Worm (Caenorhabditis elegans) whole organism, late embryonic: ENCODE measurements around the gene aex-3.

Experiments
- C08G9.2 ChIP-seq: sonication (generic microtip); optimal IDR thresholded peaks from 2 replicates; lab custom pipeline; 2016; ENCODE audit warnings: mild to moderate bottlenecking, missing genetic modification characterization, moderate library complexity, missing compliant biosample characterization
- K02D7.2 ChIP-seq: sonication (generic microtip); optimal IDR thresholded peaks from 2 replicates; lab custom pipeline; 2017; ENCODE audit warnings: mild to moderate bottlenecking, missing genetic modification characterization, missing compliant biosample characterization
- K09A11.1 ChIP-seq: sonication (generic microtip); optimal IDR thresholded peaks from 2 replicates; lab custom pipeline; 2017; ENCODE audit warnings: antibody characterized with exemption, mild to moderate bottlenecking, missing genetic modification characterization, missing compliant biosample characterization; ENCODE audit not compliant: insufficient read depth
- Y22D7AL.16 ChIP-seq: sonication (generic microtip); optimal IDR thresholded peaks from 2 replicates; lab custom pipeline; 2016; ENCODE audit warnings: missing genetic modification characterization, missing compliant biosample characterization
- ama-1 ChIP-seq: fragments of 150-350 bp; optimal IDR thresholded peaks from 2 replicates; lab custom pipeline; 2014
- ceh-14 ChIP-seq: sonication (generic microtip); optimal IDR thresholded peaks from 2 replicates; lab custom pipeline; 2016; ENCODE audit warnings: missing genotype, missing genetic modification characterization, missing compliant biosample characterization
- ceh-18 ChIP-seq: sonication (generic microtip); optimal IDR thresholded peaks from 2 replicates; lab custom pipeline; 2016; ENCODE audit warnings: missing genetic modification characterization, missing compliant biosample characterization
- ceh-19 ChIP-seq: fragments of 200-800 bp; sonication (Bioruptor generic); optimal IDR thresholded peaks from 2 replicates; lab custom pipeline; 2018; ENCODE audit warnings: mild to moderate bottlenecking, missing genetic modification characterization, missing compliant biosample characterization
- ceh-2 ChIP-seq: sonication (generic microtip); optimal IDR thresholded peaks from 2 replicates; lab custom pipeline; 2016; ENCODE audit warnings: missing genotype, missing genetic modification characterization, missing compliant biosample characterization
- ceh-34 ChIP-seq: sonication (generic microtip); optimal IDR thresholded peaks from 2 replicates; lab custom pipeline; 2016; ENCODE audit warnings: mild to moderate bottlenecking, missing genetic modification characterization, missing compliant biosample characterization
- ceh-45 ChIP-seq: fragments of 200-800 bp; sonication (Bioruptor generic); IDR thresholded peaks from 2 replicates; pipeline ENCODE4 v1.3.6; 2022; ENCODE audit warnings: missing genetic modification reagents, missing genetic modification characterization, missing compliant biosample characterization
- ceh-9 ChIP-seq: sonication (generic microtip); optimal IDR thresholded peaks from 2 replicates; lab custom pipeline; 2016; ENCODE audit warnings: mild to moderate bottlenecking, missing genetic modification characterization, inconsistent platforms, missing compliant biosample characterization
- che-1 ChIP-seq: sonication (generic microtip); optimal IDR thresholded peaks from 2 replicates; lab custom pipeline; 2016; ENCODE audit warnings: mild to moderate bottlenecking, missing genetic modification characterization, missing compliant biosample characterization
- dmd-4 ChIP-seq: sonication (generic microtip); optimal IDR thresholded peaks from 2 replicates; lab custom pipeline; 2016; ENCODE audit warnings: borderline replicate concordance, missing genetic modification characterization, missing compliant biosample characterization
- elt-2 ChIP-seq: sonication (generic microtip); optimal IDR thresholded peaks from 2 replicates; lab custom pipeline; 2016; ENCODE audit warnings: missing genetic modification reagents, missing genetic modification characterization, missing compliant biosample characterization
- ets-4 ChIP-seq: sonication (generic microtip); optimal IDR thresholded peaks from 2 replicates; lab custom pipeline; 2016; ENCODE audit warnings: missing genetic modification characterization, missing compliant biosample characterization
- fax-1 ChIP-seq: sonication (generic microtip); optimal IDR thresholded peaks from 2 replicates; lab custom pipeline; 2016; ENCODE audit warnings: missing genotype, missing genetic modification characterization, missing compliant biosample characterization
- fkh-10 ChIP-seq: fragments of 150-350 bp; optimal IDR thresholded peaks from 2 replicates; lab custom pipeline; 2014; ENCODE audit warnings: missing biosample characterization, missing genetic modification reagents, missing genetic modification characterization
- fkh-6 ChIP-seq: sonication (generic microtip); optimal IDR thresholded peaks from 2 replicates; lab custom pipeline; 2016; ENCODE audit warnings: missing genetic modification characterization, missing compliant biosample characterization
- hlh-15 ChIP-seq: sonication (generic microtip); optimal IDR thresholded peaks from 2 replicates; lab custom pipeline; 2016; ENCODE audit warnings: missing genetic modification characterization, missing compliant biosample characterization
- hlh-30 ChIP-seq: sonication (generic microtip); optimal IDR thresholded peaks from 2 replicates; lab custom pipeline; 2017; ENCODE audit warnings: antibody characterized with exemption, missing genetic modification characterization, missing compliant biosample characterization; ENCODE audit not compliant: insufficient read depth
- hlh-8 ChIP-seq: sonication (generic microtip); optimal IDR thresholded peaks from 2 replicates; lab custom pipeline; 2016; ENCODE audit warnings: missing genotype, missing genetic modification characterization, missing compliant biosample characterization
- lim-6 ChIP-seq: sonication (generic microtip); optimal IDR thresholded peaks from 2 replicates; lab custom pipeline; 2016; ENCODE audit warnings: missing genetic modification characterization, missing compliant biosample characterization
- lin-11 ChIP-seq: fragments of 200-800 bp; sonication (Bioruptor generic); optimal IDR thresholded peaks from 2 replicates; lab custom pipeline; 2018; ENCODE audit warnings: mild to moderate bottlenecking, missing genetic modification characterization, missing compliant biosample characterization
- nfya-1 ChIP-seq: sonication (generic microtip); optimal IDR thresholded peaks from 2 replicates; lab custom pipeline; 2017; ENCODE audit warnings: missing genetic modification characterization, mild to moderate bottlenecking, missing compliant biosample characterization, antibody characterized with exemption, moderate library complexity
- nhr-11 ChIP-seq: fragments of 150-350 bp; optimal IDR thresholded peaks from 2 replicates; lab custom pipeline; 2014; ENCODE audit warnings: missing biosample characterization, missing genetic modification characterization
- odd-2 ChIP-seq: sonication (generic microtip); optimal IDR thresholded peaks from 2 replicates; lab custom pipeline; 2017; ENCODE audit warnings: antibody characterized with exemption, mild to moderate bottlenecking, missing genetic modification characterization, missing compliant biosample characterization
- pag-3 ChIP-seq: sonication (generic microtip); optimal IDR thresholded peaks from 2 replicates; lab custom pipeline; 2016; ENCODE audit warnings: missing compliant biosample characterization, missing genetic modification characterization, borderline replicate concordance
- pax-1 ChIP-seq: fragments of 150-350 bp; optimal IDR thresholded peaks from 2 replicates; lab custom pipeline; 2014; ENCODE audit warnings: missing biosample characterization, missing genetic modification characterization
- pqm-1 ChIP-seq: sonication (generic microtip); optimal IDR thresholded peaks from 2 replicates; lab custom pipeline; 2016; ENCODE audit warnings: missing genetic modification characterization, missing compliant biosample characterization
- pros-1 ChIP-seq: fragments of 150-350 bp; optimal IDR thresholded peaks from 2 replicates; lab custom pipeline; 2014; ENCODE audit warnings: missing biosample characterization, missing genetic modification reagents, missing genetic modification characterization
- rnt-1 ChIP-seq: sonication (generic microtip); optimal IDR thresholded peaks from 2 replicates; lab custom pipeline; 2016; ENCODE audit warnings: missing genetic modification characterization, missing compliant biosample characterization
- sox-4 ChIP-seq: sonication (generic microtip); optimal IDR thresholded peaks from 2 replicates; lab custom pipeline; 2017; ENCODE audit warnings: mild to moderate bottlenecking, missing genetic modification characterization, inconsistent platforms, missing compliant biosample characterization
- syd-9 ChIP-seq: sonication (generic microtip); optimal IDR thresholded peaks from 2 replicates; lab custom pipeline; 2016; ENCODE audit warnings: mild to moderate bottlenecking, missing genetic modification characterization, moderate library complexity, missing compliant biosample characterization
- tbx-2 ChIP-seq: sonication (generic microtip); optimal IDR thresholded peaks from 2 replicates; lab custom pipeline; 2016; ENCODE audit warnings: missing genetic modification characterization, missing compliant biosample characterization
- ttx-3 ChIP-seq: sonication (generic microtip); optimal IDR thresholded peaks from 2 replicates; lab custom pipeline; 2016; ENCODE audit warnings: missing genetic modification reagents, missing genetic modification characterization, missing compliant biosample characterization
- unc-3 ChIP-seq, 2 experiments: fragments of 200-800 bp in 1 of 2; sonication (Bioruptor generic) in 1 of 2; sonication (generic microtip) in 1 of 2; conservative IDR thresholded peaks in 1 of 2; optimal IDR thresholded peaks in 1 of 2; 2 replicates each; pipeline versions ENCODE4 v1.3.6 to Lab custom; 2016 to 2022; ENCODE audit warnings: missing compliant biosample characterization in 2 of 2, missing genetic modification characterization in 2 of 2, missing genetic modification reagents in 1 of 2
- zip-5 ChIP-seq: sonication (generic microtip); optimal IDR thresholded peaks from 2 replicates; lab custom pipeline; 2016; ENCODE audit warnings: missing genetic modification characterization, missing compliant biosample characterization
- ztf-16 ChIP-seq: sonication (generic microtip); optimal IDR thresholded peaks from 2 replicates; lab custom pipeline; 2017; ENCODE audit warnings: missing genetic modification characterization, missing compliant biosample characterization

Gene aex-3

ce11 chrX:727737-728136 lies 31.8 kb downstream of the aex-3 start (continued):
- TF ChIP-seq fkh-6 (tag; lab: Kevin White, UChicago): no peak
- peak; percentile 75 for TF ChIP-seq ceh-2 (tag; lab: Kevin White, UChicago)
- no peak for TF ChIP-seq unc-3 (GFP tag; conservative IDR thresholded peaks at IDR 0.05; lab: Robert Waterston, UW)
- TF ChIP-seq unc-3 (tag; optimal IDR thresholded peaks at IDR 0.05; lab: Kevin White, UChicago): no peak
- TF ChIP-seq pax-1 (tag; lab: Kevin White, UChicago): peak; percentile 49
- peak; percentile 60 for TF ChIP-seq hlh-30
- TF ChIP-seq pag-3: no peak
- no peak for TF ChIP-seq syd-9 (tag; lab: Kevin White, UChicago)
- TF ChIP-seq odd-2 (tag; lab: Kevin White, UChicago): no peak
- peak; percentile 85 for TF ChIP-seq ceh-34 (tag; lab: Kevin White, UChicago)
- TF ChIP-seq elt-2 (tag; lab: Kevin White, UChicago): peak; percentile 42
- TF ChIP-seq K02D7.2 (tag; lab: Kevin White, UChicago): no peak

DNA sequence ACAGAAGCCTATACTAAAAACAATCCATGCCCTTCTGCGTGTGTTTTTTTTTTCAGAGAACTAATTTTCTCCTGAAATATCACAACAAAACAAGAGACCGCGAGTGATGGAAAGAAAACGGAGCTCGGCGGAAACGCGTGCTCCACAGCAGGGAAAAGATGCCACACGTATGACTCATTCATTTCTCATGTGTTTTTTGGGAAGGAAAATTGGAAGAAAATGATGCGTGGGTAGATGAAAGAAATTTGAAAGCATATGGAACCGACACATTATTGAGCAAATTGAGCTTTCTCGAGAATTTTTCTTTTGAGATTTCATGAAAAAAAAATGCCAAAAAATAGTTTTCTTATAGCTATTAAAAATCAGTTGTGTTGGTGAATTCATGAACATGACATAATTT lies 33.2 kb downstream of the aex-3 start:
- TF ChIP-seq ceh-9 (no peak), rnt-1 (tag; lab: Kevin White, UChicago) (no peak), nfya-1 (tag; lab: Kevin White, UChicago) (no peak), ceh-19 (GFP tag; lab: Kevin White, UChicago) (no peak), hlh-8 (tag; lab: Kevin White, UChicago) (no peak), ceh-18 (no peak), zip-5 (tag; lab: Kevin White, UChicago) (no peak), Y22D7AL.16 (tag; lab: Kevin White, UChicago) (no peak), ttx-3 (tag; lab: Kevin White, UChicago) (no peak), pros-1 (tag; lab: Kevin White, UChicago) (no peak), ama-1 (no peak), lim-6 (tag; lab: Kevin White, UChicago) (no peak), ceh-45 (GFP tag; lab: Robert Waterston, UW) (no peak), ceh-14 (tag; lab: Kevin White, UChicago) (no peak)

DNA sequence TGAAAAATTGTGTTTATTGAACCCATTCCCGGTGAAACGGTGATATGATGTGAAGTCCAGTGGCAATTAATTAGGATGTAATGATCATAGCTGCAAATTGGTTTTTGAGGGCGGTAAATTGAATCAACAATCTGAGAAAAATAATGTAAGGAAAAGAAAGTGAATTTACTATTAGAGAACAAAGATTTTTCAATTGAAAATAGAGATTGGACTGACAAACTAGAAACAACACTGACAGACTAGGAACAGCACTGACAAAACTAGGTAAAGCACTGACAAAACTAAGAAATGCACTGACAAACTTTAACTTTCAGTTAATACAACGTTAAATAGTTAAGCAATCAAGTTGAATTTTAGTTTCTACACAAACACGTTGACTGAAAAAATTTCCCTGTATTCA lies 33.7 kb downstream of the aex-3 start, which contains the start of gene sli-1:
Gene sli-1, minus strand, starts transcription at position 101 of the 400 bp plus-strand sequence.
- TF ChIP-seq lin-11 (tag; lab: Kevin White, UChicago) (no peak), ceh-19 (GFP tag; lab: Kevin White, UChicago) (no peak), rnt-1 (tag; lab: Kevin White, UChicago) (no peak), pqm-1 (no peak), K09A11.1 (tag; lab: Kevin White, UChicago) (no peak), lim-6 (tag; lab: Kevin White, UChicago) (no peak), fkh-10 (GFP tag; lab: Kevin White, UChicago) (no peak), hlh-15 (tag; lab: Kevin White, UChicago) (no peak), ceh-14 (tag; lab: Kevin White, UChicago) (no peak), C08G9.2 (tag; lab: Kevin White, UChicago) (no peak), pag-3 (no peak), zip-5 (tag; lab: Kevin White, UChicago) (no peak), ets-4 (no peak), dmd-4 (no peak), tbx-2 (tag; lab: Kevin White, UChicago) (no peak), nhr-11 (tag; lab: Kevin White, UChicago) (no peak), sox-4 (no peak), fax-1 (tag; lab: Kevin White, UChicago) (no peak), ztf-16 (tag; lab: Kevin White, UChicago) (no peak), che-1 (tag; lab: Kevin White, UChicago) (no peak)
